Worm (Caenorhabditis elegans): ENCODE measurements around the gene bath-28.

DNA sequence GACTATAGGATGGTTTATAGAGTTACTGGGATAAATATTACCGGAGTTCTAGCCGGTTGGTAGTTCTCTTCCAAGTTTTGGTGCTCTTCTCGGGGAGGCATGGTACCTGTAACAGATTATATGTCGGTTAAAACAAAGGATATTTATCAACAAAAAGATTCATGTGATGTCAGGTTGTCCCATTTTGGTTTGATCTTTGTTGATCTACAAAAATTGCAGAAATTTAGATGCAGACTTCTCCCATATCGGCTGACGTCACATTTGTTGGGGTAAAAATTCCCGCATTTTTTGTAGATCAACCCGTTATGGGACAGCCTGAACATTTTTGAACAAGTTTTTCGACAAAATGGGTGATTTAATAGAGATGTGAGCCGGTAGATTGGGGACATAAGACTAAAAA, 23.3 kb upstream of the bath-28 start, which contains the start of gene Y49F6C.7:
- no peak for TF ChIP-seq dao-5 (tag; optimal IDR thresholded peaks at IDR 0.05)
- TF ChIP-seq him-1 (tag; optimal IDR thresholded peaks at IDR 0.05): no peak
